Worm (Caenorhabditis elegans) whole organism, L3 larva: ENCODE measurements around the gene F09E10.5.
A peak's percentile ranks its signal among the peaks of the same experiment; 100 is the strongest.

Source experiments
- R02D3.7 ChIP-seq: fragments of 150-350 bp; optimal IDR thresholded peaks from 2 replicates; lab custom pipeline; 2014; ENCODE audit warnings: missing biosample characterization, missing genetic modification characterization
- ZK546.5 ChIP-seq: sonication (generic microtip); optimal IDR thresholded peaks from 2 replicates; lab custom pipeline; 2017; ENCODE audit warnings: missing biosample characterization, missing genetic modification characterization
- aly-2 ChIP-seq: fragments of 150-350 bp; optimal IDR thresholded peaks from 2 replicates; lab custom pipeline; 2014; ENCODE audit warnings: missing biosample characterization, missing genetic modification characterization
- ama-1 ChIP-seq: fragments of 150-350 bp; optimal IDR thresholded peaks from 2 replicates; lab custom pipeline; 2018
- ceh-16 ChIP-seq: sonication (generic microtip); optimal IDR thresholded peaks from 2 replicates; lab custom pipeline; 2017; ENCODE audit warnings: missing biosample characterization, missing genetic modification characterization
- ceh-28 ChIP-seq: fragments of 150-350 bp; optimal IDR thresholded peaks from 2 replicates; lab custom pipeline; 2014; ENCODE audit warnings: missing biosample characterization, missing genetic modification reagents, missing genetic modification characterization
- ceh-82 ChIP-seq: fragments of 150-350 bp; optimal IDR thresholded peaks from 2 replicates; lab custom pipeline; 2014; ENCODE audit warnings: missing biosample characterization, missing genetic modification characterization
- egl-27 ChIP-seq: sonication (generic microtip); optimal IDR thresholded peaks from 4 replicates; lab custom pipeline; 2017; ENCODE audit warnings: missing biosample characterization, missing genetic modification reagents, missing genetic modification characterization
- egl-5 ChIP-seq: fragments of 150-350 bp; optimal IDR thresholded peaks from 2 replicates; lab custom pipeline; 2017; ENCODE audit warnings: missing biosample characterization, missing genetic modification reagents, missing genetic modification characterization, inconsistent platforms
- elt-1 ChIP-seq: fragments of 150-350 bp; optimal IDR thresholded peaks from 2 replicates; lab custom pipeline; 2014; ENCODE audit warnings: missing biosample characterization, missing genetic modification characterization
- elt-2 ChIP-seq: sonication (generic microtip); optimal IDR thresholded peaks from 2 replicates; lab custom pipeline; 2016; ENCODE audit warnings: missing genetic modification reagents, mild to moderate bottlenecking, missing genetic modification characterization, missing compliant biosample characterization
- eor-1 ChIP-seq, 2 experiments: fragments of 150-350 bp; optimal IDR thresholded peaks; 2 replicates each; lab custom pipeline; 2014 to 2018; ENCODE audit warnings: missing biosample characterization in 2 of 2, missing genetic modification characterization in 2 of 2
- fkh-10 ChIP-seq: sonication (generic microtip); optimal IDR thresholded peaks from 2 replicates; lab custom pipeline; 2017; ENCODE audit warnings: missing biosample characterization, missing genetic modification reagents, missing genetic modification characterization
- fkh-2 ChIP-seq: fragments of 150-350 bp; optimal IDR thresholded peaks from 2 replicates; lab custom pipeline; 2014; ENCODE audit warnings: missing biosample characterization, missing genetic modification reagents, missing genetic modification characterization
- hmg-11 ChIP-seq: sonication (generic microtip); optimal IDR thresholded peaks from 2 replicates; lab custom pipeline; 2016; ENCODE audit warnings: missing genetic modification characterization, missing compliant biosample characterization
- jun-1 ChIP-seq: fragments of 150-350 bp; optimal IDR thresholded peaks from 2 replicates; lab custom pipeline; 2014; ENCODE audit warnings: missing biosample characterization, missing genetic modification reagents, missing genetic modification characterization
- lin-15B ChIP-seq: fragments of 150-350 bp; optimal IDR thresholded peaks from 2 replicates; lab custom pipeline; 2014; ENCODE audit warnings: missing biosample characterization, missing genetic modification characterization
- lin-39 ChIP-seq: fragments of 150-350 bp; optimal IDR thresholded peaks from 2 replicates; lab custom pipeline; 2018; ENCODE audit warnings: missing biosample characterization, missing genetic modification reagents, missing genetic modification characterization
- mdl-1 ChIP-seq: fragments of 150-350 bp; optimal IDR thresholded peaks from 2 replicates; lab custom pipeline; 2014; ENCODE audit warnings: missing biosample characterization, missing genetic modification characterization
- mml-1 ChIP-seq: fragments of 150-350 bp; sonication (generic microtip); optimal IDR thresholded peaks from 3 replicates; lab custom pipeline; 2014; ENCODE audit warnings: missing biosample characterization, missing genetic modification characterization
- nfya-1 ChIP-seq: sonication (generic microtip); optimal IDR thresholded peaks from 2 replicates; lab custom pipeline; 2017; ENCODE audit warnings: missing genetic modification characterization, mild to moderate bottlenecking, missing compliant biosample characterization, antibody characterized with exemption, moderate library complexity; ENCODE audit not compliant: insufficient read depth
- nhr-11 ChIP-seq: fragments of 150-350 bp; optimal IDR thresholded peaks from 2 replicates; lab custom pipeline; 2014; ENCODE audit warnings: missing biosample characterization, missing genetic modification characterization
- nhr-12 ChIP-seq: fragments of 150-350 bp; optimal IDR thresholded peaks from 2 replicates; lab custom pipeline; 2014; ENCODE audit warnings: missing biosample characterization, missing genetic modification characterization
- nhr-23 ChIP-seq: fragments of 150-350 bp; optimal IDR thresholded peaks from 2 replicates; lab custom pipeline; 2014; ENCODE audit warnings: missing biosample characterization, missing genetic modification reagents, missing genetic modification characterization
- nhr-237 ChIP-seq: fragments of 150-350 bp; optimal IDR thresholded peaks from 2 replicates; lab custom pipeline; 2014; ENCODE audit warnings: missing biosample characterization, missing genetic modification characterization
- nhr-25 ChIP-seq: sonication (generic microtip); optimal IDR thresholded peaks from 2 replicates; lab custom pipeline; 2017; ENCODE audit warnings: missing biosample characterization, missing genetic modification characterization
- nhr-28 ChIP-seq: fragments of 150-350 bp; optimal IDR thresholded peaks from 2 replicates; lab custom pipeline; 2014; ENCODE audit warnings: missing biosample characterization, missing genetic modification characterization
- nhr-43 ChIP-seq: sonication (generic microtip); optimal IDR thresholded peaks from 2 replicates; lab custom pipeline; 2016; ENCODE audit warnings: mild to moderate bottlenecking, missing genetic modification characterization, missing compliant biosample characterization; ENCODE audit not compliant: poor library complexity, severe bottlenecking
- nhr-76 ChIP-seq: fragments of 150-350 bp; sonication (generic microtip); optimal IDR thresholded peaks from 5 replicates; lab custom pipeline; 2014; ENCODE audit warnings: missing biosample characterization, missing genetic modification characterization
- nhr-77 ChIP-seq: fragments of 150-350 bp; optimal IDR thresholded peaks from 2 replicates; lab custom pipeline; 2014; ENCODE audit warnings: missing biosample characterization, missing genetic modification characterization
- pha-4 ChIP-seq: fragments of 150-350 bp; optimal IDR thresholded peaks from 2 replicates; lab custom pipeline; 2014; ENCODE audit warnings: missing biosample characterization, missing genetic modification reagents, missing genetic modification characterization
- pqm-1 ChIP-seq: fragments of 150-350 bp; optimal IDR thresholded peaks from 2 replicates; lab custom pipeline; 2017; ENCODE audit warnings: missing biosample characterization, missing genetic modification characterization, inconsistent platforms
- skn-1 ChIP-seq: fragments of 150-350 bp; optimal IDR thresholded peaks from 2 replicates; lab custom pipeline; 2014; ENCODE audit warnings: missing biosample characterization, missing genetic modification characterization
- snpc-4 ChIP-seq: fragments of 150-350 bp; optimal IDR thresholded peaks from 2 replicates; lab custom pipeline; 2014; ENCODE audit warnings: missing biosample characterization, missing genetic modification characterization
- tbx-2 ChIP-seq: sonication (generic microtip); optimal IDR thresholded peaks from 2 replicates; lab custom pipeline; 2016; ENCODE audit warnings: mild to moderate bottlenecking, missing genetic modification characterization, missing compliant biosample characterization
- unc-39 ChIP-seq: sonication (generic microtip); optimal IDR thresholded peaks from 4 replicates; lab custom pipeline; 2017; ENCODE audit warnings: missing biosample characterization, missing genetic modification characterization
- zag-1 ChIP-seq: fragments of 150-350 bp; optimal IDR thresholded peaks from 2 replicates; lab custom pipeline; 2014; ENCODE audit warnings: missing biosample characterization, missing genetic modification characterization

Gene F09E10.5

DNA sequence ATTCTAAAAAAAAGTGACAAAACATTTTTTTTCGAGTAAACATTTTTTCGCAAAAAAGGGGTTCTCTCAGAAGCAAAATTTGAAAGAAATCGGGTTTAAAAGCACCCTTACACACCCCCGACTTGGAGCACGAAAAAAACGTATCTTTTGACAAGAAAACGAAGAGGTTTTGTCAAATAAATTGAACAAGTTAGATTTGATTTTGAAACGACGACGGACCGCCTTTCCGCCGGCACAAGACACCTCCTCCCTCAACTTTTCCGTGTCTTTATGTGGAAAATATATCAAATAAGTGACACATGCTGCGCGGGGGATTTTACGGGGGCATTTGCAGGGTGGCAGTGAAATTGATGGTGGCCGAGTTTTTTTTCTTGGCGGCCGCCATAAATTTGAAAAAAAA lies 26.1 kb downstream of the F09E10.5 start:
- TF ChIP-seq lin-39 (tag; lab: Kevin White, UChicago) (no peak), fkh-2 (tag; lab: Kevin White, UChicago) (no peak), ceh-16 (tag; lab: Kevin White, UChicago) (no peak), lin-15B (tag; lab: Kevin White, UChicago) (no peak), ZK546.5 (tag; lab: Kevin White, UChicago) (no peak), nhr-237 (tag; lab: Kevin White, UChicago) (no peak), fkh-10 (peak; percentile 79)

DNA sequence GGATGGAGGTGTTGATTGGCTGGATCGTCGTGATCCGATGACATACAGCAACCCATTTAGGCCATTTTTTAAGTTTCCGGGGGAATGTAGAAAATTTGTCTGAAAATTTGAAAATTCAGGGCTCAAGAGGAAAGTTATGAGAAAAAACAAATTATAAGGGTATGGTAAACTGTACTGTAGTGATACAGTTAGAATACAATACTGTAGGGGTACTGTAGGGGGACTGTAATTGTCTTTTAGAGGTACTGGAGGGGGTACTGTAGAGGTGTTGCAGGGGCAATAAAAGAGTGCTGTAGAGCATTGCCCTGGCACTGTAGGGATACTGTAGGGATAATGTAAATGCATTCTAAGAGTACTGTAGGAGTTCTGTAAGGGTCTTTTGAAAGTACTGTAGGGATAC lies 29.5 kb downstream of the F09E10.5 start, which contains the start of gene D1005.6:
D1005.6 (minus strand) TSS at position 101 of the 400 bp plus-strand sequence.
- no peak for TF ChIP-seq egl-27 (tag; lab: Kevin White, UChicago)
- no peak for TF ChIP-seq pha-4 (tag; lab: Kevin White, UChicago)
- TF ChIP-seq snpc-4 (tag; lab: Kevin White, UChicago), result no peak
- no peak for TF ChIP-seq nhr-76 (tag; lab: Kevin White, UChicago)
- TF ChIP-seq R02D3.7 (tag; lab: Kevin White, UChicago), result no peak
- no peak for TF ChIP-seq nhr-23
- TF ChIP-seq aly-2, result no peak
- no peak for TF ChIP-seq hmg-11 (tag; lab: Kevin White, UChicago)
- no peak for TF ChIP-seq fkh-10
- TF ChIP-seq nhr-12, result no peak
- TF ChIP-seq jun-1 (tag; lab: Kevin White, UChicago), result no peak
- TF ChIP-seq, all 47 proteins: peak for 0

ce11 chrX:1459756-1460155 lies 34.4 kb downstream of the F09E10.5 start:
- no peak for TF ChIP-seq unc-39 (tag; lab: Kevin White, UChicago)
- no peak for TF ChIP-seq ceh-82 (tag; lab: Kevin White, UChicago)
- TF ChIP-seq egl-27 (tag; lab: Kevin White, UChicago), result no peak
- no peak for TF ChIP-seq mml-1 (tag; lab: Kevin White, UChicago)
- TF ChIP-seq nhr-77 (tag; lab: Kevin White, UChicago), result no peak
- no peak for TF ChIP-seq snpc-4 (tag; lab: Kevin White, UChicago)
- TF ChIP-seq lin-39 (tag; lab: Kevin White, UChicago), result no peak
- no peak for TF ChIP-seq zag-1
- no peak for TF ChIP-seq ceh-28 (tag; lab: Kevin White, UChicago)
- TF ChIP-seq skn-1 (tag; lab: Kevin White, UChicago), result no peak
- no peak for TF ChIP-seq pqm-1 (tag; lab: Kevin White, UChicago)
- TF ChIP-seq mdl-1 (tag; lab: Kevin White, UChicago), result no peak
- no peak for TF ChIP-seq jun-1 (tag; lab: Kevin White, UChicago)
- TF ChIP-seq eor-1 (tag; optimal IDR thresholded peaks at IDR 0.05; lab: Kevin White, UChicago), result no peak
- TF ChIP-seq elt-1 (tag; lab: Kevin White, UChicago), result no peak
- no peak for TF ChIP-seq ama-1 (lab: Kevin White, UChicago)
- no peak for TF ChIP-seq elt-2 (tag; lab: Kevin White, UChicago)

ce11 chrX:1458793-1459192 lies 35.4 kb downstream of the F09E10.5 start, which contains the start of gene D1005.2:
D1005.2 (plus strand) TSS chrX:1459022.
- TF ChIP-seq nhr-23 (peak; percentile 63), ceh-28 (tag; lab: Kevin White, UChicago) (no peak), elt-1 (tag; lab: Kevin White, UChicago) (no peak), nhr-28 (tag; lab: Kevin White, UChicago) (no peak), nhr-25 (tag; lab: Kevin White, UChicago) (peak; percentile 41)

DNA sequence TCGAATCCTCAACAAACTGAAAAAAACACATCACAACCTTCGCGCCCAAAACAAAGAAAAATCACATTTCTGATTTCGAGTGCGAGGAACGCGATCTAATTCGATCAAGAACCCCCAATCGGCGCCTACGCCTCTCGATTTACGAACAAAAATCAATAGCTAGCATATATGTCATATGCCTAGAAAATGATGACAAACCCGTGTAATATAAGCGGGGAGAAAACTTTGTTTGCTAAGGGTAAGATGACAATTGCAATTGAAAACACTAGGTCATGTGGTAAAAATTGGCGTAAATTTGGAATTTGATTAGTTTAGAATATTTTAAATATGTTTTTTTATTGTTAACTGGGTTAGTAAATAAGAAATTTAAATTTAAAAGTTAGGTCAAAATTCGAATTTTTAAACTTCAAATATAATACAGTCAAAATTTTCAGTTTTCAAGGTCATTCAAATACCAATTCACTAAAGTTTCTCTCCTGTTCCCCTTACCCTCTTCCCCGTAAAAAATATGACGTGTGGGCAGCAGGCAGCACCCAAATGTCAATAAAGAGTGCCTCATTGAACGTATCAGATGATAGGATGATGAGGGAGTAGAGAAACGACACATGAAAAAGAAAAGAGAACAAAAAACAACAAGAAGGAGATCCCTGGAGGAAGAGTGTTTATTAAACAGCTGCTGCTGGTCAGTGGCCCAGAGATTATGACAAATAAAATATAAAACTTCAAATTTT lies 37.6 kb downstream of the F09E10.5 start:
- TF ChIP-seq pha-4 (tag; lab: Kevin White, UChicago) (peak; percentile 99), egl-27 (tag; lab: Kevin White, UChicago) (peak; percentile 42), skn-1 (tag; lab: Kevin White, UChicago) (peak; percentile 91), nhr-25 (tag; lab: Kevin White, UChicago) (peak; percentile 57), lin-15B (tag; lab: Kevin White, UChicago) (no peak), nhr-11 (no peak), snpc-4 (tag; lab: Kevin White, UChicago) (no peak), pqm-1 (tag; lab: Kevin White, UChicago) (peak; percentile 57), elt-2 (tag; lab: Kevin White, UChicago) (peak; percentile 45), ceh-16 (tag; lab: Kevin White, UChicago) (no peak), nhr-23 (peak; percentile 21), egl-5 (peak; percentile 86), tbx-2 (tag; lab: Kevin White, UChicago) (no peak), ceh-28 (tag; lab: Kevin White, UChicago) (peak; percentile 9), nhr-43 (tag; lab: Kevin White, UChicago) (peak; percentile 17), nfya-1 (tag; lab: Kevin White, UChicago) (peak; percentile 39)
- TF ChIP-seq, all 47 proteins: peak for 11
